Worm (Caenorhabditis elegans) whole organism, midembryonic: ENCODE results near the gene F56H9.6.

Experiments
- T22C8.4 ChIP-seq: fragments of 200-800 bp; sonication (Bioruptor generic); IDR thresholded peaks from 2 replicates; pipeline ENCODE4 v1.3.6; 2022; ENCODE audit warnings: missing genetic modification characterization, missing compliant biosample characterization
- flt-1 ChIP-seq: fragments of 200-800 bp; sonication (Bioruptor generic); IDR thresholded peaks from 2 replicates; pipeline ENCODE4 v1.3.6; 2022; ENCODE audit warnings: missing genetic modification characterization, missing compliant biosample characterization
- klf-2 ChIP-seq: fragments of 200-800 bp; sonication (Bioruptor generic); conservative IDR thresholded peaks from 2 replicates; pipeline ENCODE4 v1.3.6; 2022; ENCODE audit warnings: missing genetic modification reagents, missing genetic modification characterization, missing compliant biosample characterization
- med-1 ChIP-seq: sonication (generic microtip); optimal IDR thresholded peaks from 2 replicates; lab custom pipeline; 2017; ENCODE audit warnings: missing genetic modification characterization, mild to moderate bottlenecking, missing compliant biosample characterization, antibody characterized with exemption, missing genetic modification reagents; ENCODE audit not compliant: insufficient read depth
- tab-1 ChIP-seq: fragments of 200-800 bp; sonication (Bioruptor generic); IDR thresholded peaks from 2 replicates; pipeline ENCODE4 v1.3.6; 2022; ENCODE audit warnings: missing genetic modification characterization, missing compliant biosample characterization
- ztf-29 ChIP-seq: fragments of 200-800 bp; sonication (Bioruptor generic); IDR thresholded peaks from 2 replicates; pipeline ENCODE4 v1.3.6; 2022; ENCODE audit warnings: missing genetic modification reagents, missing genetic modification characterization, missing compliant biosample characterization

- TF ChIP-seq flt-1 (GFP tag; lab: Robert Waterston, UW) = no peak
- no peak for TF ChIP-seq tab-1 (GFP tag; lab: Robert Waterston, UW)
- no peak for TF ChIP-seq ztf-29
- TF ChIP-seq T22C8.4 (GFP tag; lab: Robert Waterston, UW) = no peak
- TF ChIP-seq klf-2 (GFP tag; lab: Robert Waterston, UW) = no peak
- no peak for TF ChIP-seq med-1
These were observed 46.7 kb upstream of the F56H9.6 start for ce11 chrV:12676299-12676698.
